Fruit fly (Drosophila melanogaster): ENCODE data around the gene nej.

The nej gene

DNA sequence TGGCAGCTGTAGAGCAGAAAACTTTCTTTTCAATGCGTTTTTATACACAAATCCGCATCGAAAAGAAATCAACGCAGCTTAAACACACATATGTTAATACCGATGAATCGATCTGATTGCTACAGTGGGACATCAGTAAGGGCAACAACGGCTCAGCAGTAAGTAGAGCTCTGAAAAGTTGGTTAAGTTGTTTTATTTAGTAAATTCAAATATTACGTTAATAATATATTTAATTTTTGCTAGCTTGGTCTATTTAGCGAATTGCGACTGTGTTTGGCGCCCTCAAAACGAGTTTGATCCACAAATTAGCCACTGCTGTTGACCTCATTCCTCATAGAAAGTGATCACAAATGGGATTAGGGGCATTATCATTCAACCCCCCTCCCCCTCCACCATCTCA, 34.9 kb downstream of the nej start (continued):
- TF ChIP-seq pnt (GFP tag; optimal IDR thresholded peaks at IDR 0.05) (no peak), CG2678 (tag; optimal IDR thresholded peaks at IDR 0.05) (peak; percentile 74), mam (GFP tag; optimal IDR thresholded peaks at IDR 0.05) (no peak), aop (GFP tag; IDR thresholded peaks at IDR 0.05) (no peak), CG5953 (GFP tag; IDR thresholded peaks at IDR 0.05) (peak; percentile 48; the same call in 1 of the 2 replicates), CG2202 (tag; optimal IDR thresholded peaks at IDR 0.05) (no peak), CG6175 (GFP tag; IDR thresholded peaks at IDR 0.05) (no peak), cad (GFP tag; optimal IDR thresholded peaks at IDR 0.05) (no peak), CG32767 (GFP tag; IDR thresholded peaks at IDR 0.05) (0 out of 2 replicates have a peak, but pooled peaks have one; percentile 13), seq (GFP tag; IDR thresholded peaks at IDR 0.05) (0 out of 2 replicates have a peak, but pooled peaks have one; percentile 32), CG16863 (GFP tag; optimal IDR thresholded peaks at IDR 0.05) (no peak), Antp (GFP tag; optimal IDR thresholded peaks at IDR 0.05) (no peak), ERR (GFP tag; optimal IDR thresholded peaks at IDR 0.05) (no peak), dati (GFP tag; IDR thresholded peaks at IDR 0.05) (0 out of 2 replicates have a peak, but pooled peaks have one; percentile 15), CG16813 (GFP tag; IDR thresholded peaks at IDR 0.05; ENCODE audit: partially characterized antibody) (no peak), tin (GFP tag; optimal IDR thresholded peaks at IDR 0.05) (peak; percentile 63), Kr (GFP tag; optimal IDR thresholded peaks at IDR 0.05) (no peak), psq (GFP tag; optimal IDR thresholded peaks at IDR 0.05) (no peak), pros (GFP tag; optimal IDR thresholded peaks at IDR 0.05) (no peak), CG3847 (GFP tag; IDR thresholded peaks at IDR 0.05) (peak; percentile 23; the same call in 1 of the 2 replicates), lola (GFP tag; optimal IDR thresholded peaks at IDR 0.05) (peak in 1 of 3 experiments; percentile 27), CG10565 (GFP tag; optimal IDR thresholded peaks at IDR 0.05) (no peak), CG3281 (GFP tag; optimal IDR thresholded peaks at IDR 0.05) (no peak), croc (GFP tag; conservative IDR thresholded peaks at IDR 0.05) (peak; percentile 58), chinmo (GFP tag; IDR thresholded peaks at IDR 0.05; ENCODE audit: partially characterized antibody) (no peak), Opbp (GFP tag; IDR thresholded peaks at IDR 0.05; ENCODE audit: partially characterized antibody) (no peak), Abd-B (GFP tag; optimal IDR thresholded peaks at IDR 0.05) (peak; percentile 38), vnd (GFP tag; IDR thresholded peaks at IDR 0.05; ENCODE audit: partially characterized antibody) (no peak), da (GFP tag; optimal IDR thresholded peaks at IDR 0.05) (no peak), Mes4 (GFP tag; optimal IDR thresholded peaks at IDR 0.05) (no peak), ase (GFP tag; IDR thresholded peaks at IDR 0.05) (peak; percentile 60; the same call in 2 of the 3 replicates), CG17359 (tag; optimal IDR thresholded peaks at IDR 0.05) (peak; percentile 74), ash1 (GFP tag; optimal IDR thresholded peaks at IDR 0.05) (no peak), Dref (GFP tag; IDR thresholded peaks at IDR 0.05) (no peak), dmrt99B (tag; optimal IDR thresholded peaks at IDR 0.05) (peak; percentile 80), schlank (tag; optimal IDR thresholded peaks at IDR 0.05) (no peak), CG8089 (GFP tag; optimal IDR thresholded peaks at IDR 0.05) (no peak), CG17328 (GFP tag; IDR thresholded peaks at IDR 0.05) (peak; percentile 62), odd (GFP tag; optimal IDR thresholded peaks at IDR 0.05) (peak; percentile 21), Hmr (GFP tag; optimal IDR thresholded peaks at IDR 0.05) (peak; percentile 25), otp (GFP tag; IDR thresholded peaks at IDR 0.05) (peak; percentile 66; the same call in 2 of the 3 replicates), sna (GFP tag; IDR thresholded peaks at IDR 0.05; ENCODE audit: partially characterized antibody) (no peak), CG4328 (GFP tag; optimal IDR thresholded peaks at IDR 0.05) (no peak), Dp (GFP tag; optimal IDR thresholded peaks at IDR 0.05) (no peak), CG7963 (GFP tag; IDR thresholded peaks at IDR 0.05; ENCODE audit: partially characterized antibody) (no peak), Mrtf (GFP tag; IDR thresholded peaks at IDR 0.05) (peak; percentile 62; the same call in 1 of the 3 replicates), CG16779 (GFP tag; IDR thresholded peaks at IDR 0.05) (no peak), zfh1 (GFP tag; IDR thresholded peaks at IDR 0.05) (peak; percentile 65; the same call in 2 of the 3 replicates), NC2α (GFP tag; optimal IDR thresholded peaks at IDR 0.05) (no peak), NfI (GFP tag; optimal IDR thresholded peaks at IDR 0.05) (peak; percentile 38), CG1024 (GFP tag; IDR thresholded peaks at IDR 0.05) (0 out of 2 replicates have a peak, but pooled peaks have one; percentile 34)

All from whole organism, embryonic.